Worm (Caenorhabditis elegans) whole organism, young adult: ENCODE data around the gene arcp-1.

Source experiments
- B0035.1 ChIP-seq: sonication (generic microtip); optimal IDR thresholded peaks from 2 replicates; lab custom pipeline; 2016; ENCODE audit warnings: missing genetic modification characterization, mild to moderate bottlenecking, missing compliant biosample characterization, missing genotype, missing genetic modification reagents
- C06A6.2 ChIP-seq: fragments of 200-800 bp; sonication (Bioruptor generic); conservative IDR thresholded peaks from 2 replicates; pipeline ENCODE4 v1.3.6; 2022; ENCODE audit warnings: missing genetic modification characterization, missing compliant biosample characterization
- F33H1.4 ChIP-seq: fragments of 200-800 bp; sonication (Bioruptor generic); IDR thresholded peaks from 2 replicates; pipeline ENCODE4 v1.3.6; 2022; ENCODE audit warnings: missing genetic modification reagents, missing genetic modification characterization, missing compliant biosample characterization
- F37B4.10 ChIP-seq: fragments of 200-800 bp; sonication (Bioruptor generic); IDR thresholded peaks from 2 replicates; pipeline ENCODE4 v1.3.6; 2022; ENCODE audit warnings: missing genetic modification characterization, missing compliant biosample characterization
- F39B2.1 ChIP-seq: fragments of 200-800 bp; sonication (Bioruptor generic); IDR thresholded peaks from 2 replicates; pipeline ENCODE4 v1.3.6; 2022; ENCODE audit warnings: missing genetic modification reagents, missing genetic modification characterization, missing compliant biosample characterization
- K11D2.4 ChIP-seq: fragments of 200-800 bp; sonication (Bioruptor generic); IDR thresholded peaks from 2 replicates; pipeline ENCODE4 v1.3.6; 2022; ENCODE audit warnings: missing genetic modification reagents, missing genetic modification characterization, missing compliant biosample characterization
- aptf-2 ChIP-seq: fragments of 200-800 bp; sonication (Bioruptor generic); conservative IDR thresholded peaks from 2 replicates; pipeline ENCODE4 v1.3.6; 2022; ENCODE audit warnings: missing genetic modification reagents, missing genetic modification characterization, missing compliant biosample characterization
- atf-7 ChIP-seq: sonication (generic microtip); optimal IDR thresholded peaks from 2 replicates; lab custom pipeline; 2017; ENCODE audit warnings: mild to moderate bottlenecking, missing genetic modification characterization, missing compliant biosample characterization
- attf-5 ChIP-seq: fragments of 200-800 bp; sonication (Bioruptor generic); optimal IDR thresholded peaks from 2 replicates; lab custom pipeline; 2018; ENCODE audit warnings: mild to moderate bottlenecking, missing genetic modification characterization, missing compliant biosample characterization
- attf-6 ChIP-seq: fragments of 200-800 bp; sonication (Bioruptor generic); IDR thresholded peaks from 2 replicates; pipeline ENCODE4 v1.3.6; 2022; ENCODE audit warnings: missing genetic modification reagents, missing genetic modification characterization, missing compliant biosample characterization
- bed-2 ChIP-seq: fragments of 200-800 bp; sonication (Bioruptor generic); IDR thresholded peaks from 2 replicates; pipeline ENCODE4 v1.3.6; 2022; ENCODE audit warnings: missing genetic modification reagents, missing genetic modification characterization, missing compliant biosample characterization
- ccch-3 ChIP-seq: fragments of 200-800 bp; sonication (Bioruptor generic); optimal IDR thresholded peaks from 2 replicates; lab custom pipeline; 2018; ENCODE audit warnings: mild to moderate bottlenecking, missing genetic modification characterization, missing compliant biosample characterization
- cebp-1 ChIP-seq, 2 experiments: fragments of 200-800 bp in 1 of 2; sonication (Bioruptor generic) in 1 of 2; sonication (generic microtip) in 1 of 2; IDR thresholded peaks in 1 of 2; optimal IDR thresholded peaks in 1 of 2; 2 replicates each; pipeline versions ENCODE4 v1.3.6 to Lab custom; 2017 to 2022; ENCODE audit warnings: missing compliant biosample characterization in 2 of 2, missing genetic modification characterization in 2 of 2, mild to moderate bottlenecking in 1 of 2, missing genetic modification reagents in 1 of 2, moderate library complexity in 1 of 2
- ceh-100 ChIP-seq: fragments of 200-800 bp; sonication (Bioruptor generic); IDR thresholded peaks from 2 replicates; pipeline ENCODE4 v1.3.6; 2022; ENCODE audit warnings: missing genetic modification reagents, missing genetic modification characterization, missing compliant biosample characterization
- ceh-79 ChIP-seq: sonication (generic microtip); optimal IDR thresholded peaks from 2 replicates; lab custom pipeline; 2017; ENCODE audit warnings: mild to moderate bottlenecking, missing genetic modification characterization, missing compliant biosample characterization
- chd-7 ChIP-seq: sonication (generic microtip); optimal IDR thresholded peaks from 2 replicates; lab custom pipeline; 2016; ENCODE audit warnings: mild to moderate bottlenecking, missing genetic modification characterization, moderate library complexity, missing compliant biosample characterization
- dox-1 ChIP-seq: fragments of 200-800 bp; sonication (Bioruptor generic); IDR thresholded peaks from 2 replicates; pipeline ENCODE4 v1.3.6; 2022; ENCODE audit warnings: missing genetic modification reagents, missing genetic modification characterization, missing compliant biosample characterization
- him-1 ChIP-seq: sonication (generic microtip); optimal IDR thresholded peaks from 2 replicates; lab custom pipeline; 2016; ENCODE audit warnings: missing genotype, missing genetic modification reagents, missing genetic modification characterization, missing compliant biosample characterization
- hlh-26 ChIP-seq: fragments of 200-800 bp; sonication (Bioruptor generic); conservative IDR thresholded peaks from 2 replicates; pipeline ENCODE4 v1.3.6; 2022; ENCODE audit warnings: missing genetic modification reagents, missing genetic modification characterization, missing compliant biosample characterization
- hmg-1.2 ChIP-seq: fragments of 200-800 bp; sonication (Bioruptor generic); IDR thresholded peaks from 2 replicates; pipeline ENCODE4 v1.3.6; 2022; ENCODE audit warnings: missing genetic modification reagents, missing genetic modification characterization, missing compliant biosample characterization
- hrde-1 ChIP-seq: sonication (generic microtip); optimal IDR thresholded peaks from 2 replicates; lab custom pipeline; 2016; ENCODE audit warnings: missing genetic modification characterization, mild to moderate bottlenecking, missing compliant biosample characterization, moderate library complexity, missing genotype, missing genetic modification reagents, borderline replicate concordance
- hsf-1 ChIP-seq: fragments of 200-800 bp; sonication (Bioruptor generic); IDR thresholded peaks from 2 replicates; pipeline ENCODE4 v1.3.6; 2022; ENCODE audit warnings: missing genetic modification reagents, missing genetic modification characterization, missing compliant biosample characterization
- lir-1 ChIP-seq: fragments of 200-800 bp; sonication (Bioruptor generic); conservative IDR thresholded peaks from 2 replicates; pipeline ENCODE4 v1.3.6; 2022; ENCODE audit warnings: missing genetic modification reagents, missing genetic modification characterization, missing compliant biosample characterization
- lsy-27 ChIP-seq: sonication (generic microtip); optimal IDR thresholded peaks from 2 replicates; lab custom pipeline; 2017; ENCODE audit warnings: missing genetic modification characterization, mild to moderate bottlenecking, missing compliant biosample characterization, antibody characterized with exemption, missing genotype, borderline replicate concordance; ENCODE audit not compliant: insufficient read depth
- madf-3 ChIP-seq: fragments of 200-800 bp; sonication (Bioruptor generic); IDR thresholded peaks from 2 replicates; pipeline ENCODE4 v1.3.6; 2022; ENCODE audit warnings: missing genetic modification reagents, missing genetic modification characterization, missing compliant biosample characterization
- mel-28 ChIP-seq: sonication (generic microtip); optimal IDR thresholded peaks from 2 replicates; lab custom pipeline; 2016; ENCODE audit warnings: borderline replicate concordance, mild to moderate bottlenecking, missing genetic modification characterization, missing compliant biosample characterization
- mxl-1 ChIP-seq: sonication (generic microtip); optimal IDR thresholded peaks from 2 replicates; lab custom pipeline; 2016; ENCODE audit warnings: missing genetic modification characterization, missing compliant biosample characterization
- nfya-1 ChIP-seq: sonication (generic microtip); optimal IDR thresholded peaks from 2 replicates; lab custom pipeline; 2017; ENCODE audit warnings: antibody characterized with exemption, missing compliant biosample characterization, missing genetic modification characterization, borderline replicate concordance; ENCODE audit not compliant: insufficient read depth
- nfya-2 ChIP-seq: fragments of 200-800 bp; sonication (Bioruptor generic); IDR thresholded peaks from 2 replicates; pipeline ENCODE4 v1.3.6; 2022; ENCODE audit warnings: missing genetic modification reagents, missing genetic modification characterization, missing compliant biosample characterization
- nfyb-1 ChIP-seq: fragments of 200-800 bp; sonication (Bioruptor generic); IDR thresholded peaks from 2 replicates; pipeline ENCODE4 v1.3.6; 2022; ENCODE audit warnings: missing genetic modification reagents, missing genetic modification characterization, missing compliant biosample characterization
- nhr-120 ChIP-seq: fragments of 200-800 bp; sonication (Bioruptor generic); IDR thresholded peaks from 2 replicates; pipeline ENCODE4 v1.3.6; 2022; ENCODE audit warnings: missing genetic modification characterization, missing compliant biosample characterization
- nhr-80 ChIP-seq: sonication (generic microtip); optimal IDR thresholded peaks from 2 replicates; lab custom pipeline; 2016; ENCODE audit warnings: missing genetic modification characterization, missing compliant biosample characterization
- nhr-90 ChIP-seq: sonication (generic microtip); optimal IDR thresholded peaks from 2 replicates; lab custom pipeline; 2016; ENCODE audit warnings: missing genotype, mild to moderate bottlenecking, missing genetic modification characterization, missing compliant biosample characterization
- snpc-1.1 ChIP-seq: sonication (generic microtip); optimal IDR thresholded peaks from 2 replicates; lab custom pipeline; 2017; ENCODE audit warnings: missing genetic modification characterization, mild to moderate bottlenecking, missing compliant biosample characterization, antibody characterized with exemption, moderate library complexity, missing genotype, missing genetic modification reagents; ENCODE audit not compliant: insufficient read depth
- snpc-3.4 ChIP-seq: sonication (generic microtip); optimal IDR thresholded peaks from 2 replicates; lab custom pipeline; 2017; ENCODE audit warnings: missing genetic modification characterization, mild to moderate bottlenecking, missing compliant biosample characterization, antibody characterized with exemption, moderate library complexity, missing genotype, missing genetic modification reagents
- tbp1 ChIP-seq: fragments of 200-800 bp; sonication (Bioruptor generic); optimal IDR thresholded peaks from 2 replicates; lab custom pipeline; 2018; ENCODE audit warnings: mild to moderate bottlenecking, missing genetic modification characterization, missing compliant biosample characterization
- tbx-9 ChIP-seq: sonication (generic microtip); optimal IDR thresholded peaks from 2 replicates; lab custom pipeline; 2016; ENCODE audit warnings: borderline replicate concordance, missing genetic modification characterization, inconsistent platforms, missing compliant biosample characterization
- tlf-1 ChIP-seq: fragments of 200-800 bp; sonication (Bioruptor generic); optimal IDR thresholded peaks from 2 replicates; lab custom pipeline; 2018; ENCODE audit warnings: mild to moderate bottlenecking, missing genetic modification characterization, missing compliant biosample characterization
- unc-62 ChIP-seq: fragments of 150-350 bp; optimal IDR thresholded peaks from 2 replicates; lab custom pipeline; 2014; ENCODE audit warnings: missing biosample characterization, missing genetic modification reagents, missing genetic modification characterization
- ztf-18 ChIP-seq: sonication (generic microtip); optimal IDR thresholded peaks from 2 replicates; lab custom pipeline; 2016; ENCODE audit warnings: missing genotype, mild to moderate bottlenecking, missing genetic modification characterization, missing compliant biosample characterization
- ztf-28 ChIP-seq: fragments of 200-800 bp; sonication (Bioruptor generic); IDR thresholded peaks from 2 replicates; pipeline ENCODE4 v1.3.6; 2022; ENCODE audit warnings: missing genetic modification reagents, missing genetic modification characterization, missing compliant biosample characterization
- ztf-6 ChIP-seq: fragments of 200-800 bp; sonication (Bioruptor generic); IDR thresholded peaks from 2 replicates; pipeline ENCODE4 v1.3.6; 2022; ENCODE audit warnings: missing genetic modification reagents, missing genetic modification characterization, missing compliant biosample characterization

Gene arcp-1

DNA sequence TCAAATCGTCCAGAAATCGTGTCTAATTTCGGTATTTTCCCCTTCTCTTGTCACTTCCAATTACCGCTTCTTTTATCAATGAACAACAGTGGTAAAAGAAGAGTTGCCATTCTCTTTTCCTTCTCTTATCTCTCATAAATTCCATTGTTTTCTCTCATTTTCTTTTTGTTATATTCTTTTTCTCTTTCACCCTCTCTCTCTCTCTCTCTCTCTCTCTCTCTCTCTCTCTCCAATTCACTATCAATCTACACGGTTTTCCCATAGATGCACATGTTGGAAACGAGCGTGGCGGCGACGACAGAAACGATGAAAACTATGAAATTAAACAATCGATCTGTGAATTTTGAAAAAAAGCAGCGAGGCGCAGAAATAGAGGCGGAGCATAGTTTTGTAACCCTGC lies 40.0 kb upstream of the arcp-1 start (continued):
- TF ChIP-seq him-1 (tag; lab: Kevin White, UChicago) (no peak), F33H1.4 (GFP tag; lab: Robert Waterston, UW) (0 out of 2 replicates have a peak, but pooled peaks have one; percentile 5), tlf-1 (GFP tag; lab: Kevin White, UChicago) (no peak), K11D2.4 (GFP tag; lab: Robert Waterston, UW) (peak; percentile 46; the same call in 1 of the 2 replicates), snpc-1.1 (tag; lab: Kevin White, UChicago) (no peak), bed-2 (GFP tag; lab: Robert Waterston, UW) (no peak), nhr-120 (GFP tag; lab: Robert Waterston, UW) (no peak), nhr-90 (tag; lab: Kevin White, UChicago) (no peak), dox-1 (GFP tag; lab: Robert Waterston, UW) (peak; percentile 56), hsf-1 (GFP tag; lab: Robert Waterston, UW) (no peak), ztf-6 (GFP tag; lab: Robert Waterston, UW) (no peak), ztf-28 (GFP tag; lab: Robert Waterston, UW) (no peak), nfya-2 (no peak), ztf-18 (tag; lab: Kevin White, UChicago) (no peak), F37B4.10 (GFP tag; lab: Robert Waterston, UW) (no peak), ceh-100 (GFP tag; lab: Robert Waterston, UW) (no peak), attf-5 (peak; percentile 39), nhr-80 (tag; lab: Kevin White, UChicago) (peak; percentile 59)
- TF ChIP-seq, all 124 proteins: peak for 14

- peak; percentile 93 for TF ChIP-seq nfyb-1
- TF ChIP-seq attf-6 (GFP tag; lab: Robert Waterston, UW), result no peak
- TF ChIP-seq ccch-3 (GFP tag; lab: Kevin White, UChicago), result no peak
- TF ChIP-seq, all 124 proteins: peak for 1
Measured at ce11 chrIII:3798416-3798815, 39.2 kb upstream of the arcp-1 start.

DNA sequence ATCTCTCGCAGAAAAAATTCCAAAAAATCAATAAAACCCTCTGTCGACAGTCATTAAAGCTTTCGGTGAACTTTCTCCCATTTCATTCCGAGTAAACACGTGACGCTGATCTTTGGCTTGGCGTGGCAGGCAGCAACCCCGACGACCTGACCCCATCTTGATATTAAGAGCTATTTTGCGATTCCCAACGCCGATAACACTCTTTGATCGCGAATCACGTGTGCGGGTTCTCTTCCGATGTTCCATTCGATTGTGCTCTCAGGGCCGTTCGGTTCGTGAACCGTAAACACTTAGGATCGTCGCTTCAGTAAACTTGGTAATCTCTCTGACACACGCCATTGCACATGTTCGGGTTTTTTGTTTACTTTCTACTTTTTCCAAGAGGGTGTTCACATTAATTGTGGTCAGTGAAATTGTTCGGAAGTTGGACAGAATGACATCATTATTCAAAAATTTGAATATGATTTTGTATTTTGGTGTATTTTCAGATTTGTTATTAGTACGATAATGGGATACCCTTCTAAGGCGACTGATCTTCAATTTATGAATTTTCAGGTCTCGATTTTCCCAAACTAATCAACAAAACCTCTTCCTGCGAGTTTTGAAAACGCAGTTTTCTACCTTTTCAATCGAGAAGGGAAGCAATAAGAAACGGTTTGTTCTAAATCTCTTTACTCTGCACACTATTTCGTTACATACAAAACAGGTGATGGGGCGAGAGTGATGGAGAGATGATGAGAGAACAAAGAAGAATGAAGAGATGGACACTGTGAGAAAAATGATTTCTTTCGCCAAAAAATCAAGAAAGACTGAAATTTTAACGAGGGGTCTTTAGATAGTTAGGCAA lies 38.2 kb upstream of the arcp-1 start:
- TF ChIP-seq ztf-18 (tag; lab: Kevin White, UChicago) (no peak), F39B2.1 (GFP tag; lab: Robert Waterston, UW) (no peak), F37B4.10 (GFP tag; lab: Robert Waterston, UW) (no peak), snpc-3.4 (tag; lab: Kevin White, UChicago) (no peak), tbp1 (GFP tag; lab: Kevin White, UChicago) (no peak), cebp-1 (GFP tag; IDR thresholded peaks at IDR 0.05; lab: Robert Waterston, UW) (0 out of 2 replicates have a peak, but pooled peaks have one; percentile 52), cebp-1 (tag; optimal IDR thresholded peaks at IDR 0.05; lab: Kevin White, UChicago) (peak; percentile 54), atf-7 (tag; lab: Kevin White, UChicago) (peak; percentile 12), mxl-1 (no peak), B0035.1 (tag; lab: Kevin White, UChicago) (no peak), bed-2 (GFP tag; lab: Robert Waterston, UW) (no peak), madf-3 (GFP tag; lab: Robert Waterston, UW) (no peak), lir-1 (GFP tag; lab: Robert Waterston, UW) (no peak), ceh-79 (tag; lab: Kevin White, UChicago) (no peak), mel-28 (tag; lab: Kevin White, UChicago) (no peak), hlh-26 (GFP tag; lab: Robert Waterston, UW) (no peak), nfya-1 (tag; lab: Kevin White, UChicago) (no peak), chd-7 (peak; percentile 24), aptf-2 (GFP tag; lab: Robert Waterston, UW) (no peak), C06A6.2 (peak; percentile 24; the same call in 1 of the 2 replicates), lsy-27 (tag; lab: Kevin White, UChicago) (no peak), him-1 (tag; lab: Kevin White, UChicago) (no peak), ccch-3 (GFP tag; lab: Kevin White, UChicago) (no peak), hmg-1.2 (peak; percentile 67), hrde-1 (no peak), unc-62 (GFP tag; lab: Kevin White, UChicago) (no peak), tbx-9 (no peak)
